Fruit fly (Drosophila melanogaster): ENCODE data around the gene g.

The g gene

dm6 chrX:13755152-13755557 lies 19.1 kb upstream of the g start, which contains the start of gene Pdcd4:
Pdcd4 (minus strand) TSS chrX:13755406.
- TF ChIP-seq CTCF (optimal IDR thresholded peaks at IDR 0.05) (no peak), CG8478 (optimal IDR thresholded peaks at IDR 0.05) (no peak)

dm6 chrX:13754476-13754875 lies 18.4 kb upstream of the g start:
- no peak for TF ChIP-seq CTCF (optimal IDR thresholded peaks at IDR 0.05)

dm6 chrX:13753775-13754174 lies 17.7 kb upstream of the g start:
- no peak for TF ChIP-seq CG8478 (optimal IDR thresholded peaks at IDR 0.05)
- TF ChIP-seq CTCF (optimal IDR thresholded peaks at IDR 0.05): no peak

dm6 chrX:13753101-13753758 lies 17.2 kb upstream of the g start:
- TF ChIP-seq CTCF (optimal IDR thresholded peaks at IDR 0.05) (no peak), CG8478 (optimal IDR thresholded peaks at IDR 0.05) (no peak)

- TF ChIP-seq CTCF (optimal IDR thresholded peaks at IDR 0.05) (no peak), CG8478 (optimal IDR thresholded peaks at IDR 0.05) (no peak)
These were observed 16.5 kb upstream of the g start for dm6 chrX:13752543-13753046.

- no peak for TF ChIP-seq CTCF (optimal IDR thresholded peaks at IDR 0.05)
- TF ChIP-seq CG8478 (optimal IDR thresholded peaks at IDR 0.05): no peak
These were observed 13.8 kb upstream of the g start for dm6 chrX:13749873-13750241.

dm6 chrX:13748906-13749872 lies 13.1 kb upstream of the g start:
- TF ChIP-seq CTCF (optimal IDR thresholded peaks at IDR 0.05) (no peak), CG8478 (optimal IDR thresholded peaks at IDR 0.05) (no peak)

dm6 chrX:13747635-13748467 lies 11.8 kb upstream of the g start:
- TF ChIP-seq CG8478 (optimal IDR thresholded peaks at IDR 0.05) (no peak), CTCF (optimal IDR thresholded peaks at IDR 0.05) (no peak)

- TF ChIP-seq CG8478 (optimal IDR thresholded peaks at IDR 0.05) (no peak), CTCF (optimal IDR thresholded peaks at IDR 0.05) (no peak)
These were observed 11.0 kb upstream of the g start for dm6 chrX:13747052-13747451.

- no peak for TF ChIP-seq CG8478 (optimal IDR thresholded peaks at IDR 0.05)
- peak; percentile 2 to 31 for TF ChIP-seq CTCF (optimal IDR thresholded peaks at IDR 0.05)
These were observed 8.5 kb upstream of the g start, which contains the start of gene Grip91 for dm6 chrX:13744599-13745052. Grip91 (minus strand) TSS chrX:13744683.

- TF ChIP-seq CG8478 (optimal IDR thresholded peaks at IDR 0.05): no peak
- TF ChIP-seq CTCF (optimal IDR thresholded peaks at IDR 0.05): no peak
These were observed 4.9 kb upstream of the g start for dm6 chrX:13740992-13741391.

dm6 chrX:13740062-13740461 lies 4.0 kb upstream of the g start:
- TF ChIP-seq CTCF (optimal IDR thresholded peaks at IDR 0.05): no peak
- no peak for TF ChIP-seq CG8478 (optimal IDR thresholded peaks at IDR 0.05)

- TF ChIP-seq CTCF (optimal IDR thresholded peaks at IDR 0.05): peak in 1 of 2 experiments; percentile 20
- no peak for TF ChIP-seq CG8478 (optimal IDR thresholded peaks at IDR 0.05)
These were observed 3.4 kb upstream of the g start, which contains the start of gene CG11151 for dm6 chrX:13739411-13739888. CG11151 (plus strand) TSS chrX:13739744.

- TF ChIP-seq CTCF (optimal IDR thresholded peaks at IDR 0.05): no peak
- no peak for TF ChIP-seq CG8478 (optimal IDR thresholded peaks at IDR 0.05)
These were observed 1.9 kb upstream of the g start, which contains the start of gene CG11134 for dm6 chrX:13737939-13738338. CG11134 (plus strand) TSS chrX:13737942.

Data from S2 (cell line).